Fruit fly (Drosophila melanogaster): ENCODE results near the gene CG13083.

- TF ChIP-seq fd85E (GFP tag; optimal IDR thresholded peaks at IDR 0.05) (no peak), esn (GFP tag; optimal IDR thresholded peaks at IDR 0.05) (no peak), CG32006 (GFP tag; optimal IDR thresholded peaks at IDR 0.05) (no peak), Sox102F (GFP tag; optimal IDR thresholded peaks at IDR 0.05) (no peak), topi (GFP tag; optimal IDR thresholded peaks at IDR 0.05) (no peak), CG8119 (GFP tag; IDR thresholded peaks at IDR 0.05) (no peak), CG6854 (GFP tag; optimal IDR thresholded peaks at IDR 0.05) (no peak), CG6792 (GFP tag; optimal IDR thresholded peaks at IDR 0.05) (no peak)
Observed at dm6 chr2L:19519611-19520010, 32.3 kb downstream of the CG13083 start.
